Worm (Caenorhabditis elegans) whole organism, young adult: ENCODE measurements around the gene egl-13.
A peak's percentile ranks its signal among the peaks of the same experiment; 100 is the strongest.

Experiments used
- B0019.2 ChIP-seq: fragments of 200-800 bp; sonication (Bioruptor generic); conservative IDR thresholded peaks from 2 replicates; pipeline ENCODE4 v1.3.6; 2022; ENCODE audit warnings: missing genetic modification reagents, missing genetic modification characterization, missing compliant biosample characterization
- B0035.1 ChIP-seq: sonication (generic microtip); optimal IDR thresholded peaks from 2 replicates; lab custom pipeline; 2016; ENCODE audit warnings: missing genetic modification characterization, mild to moderate bottlenecking, missing compliant biosample characterization, missing genotype, missing genetic modification reagents
- B0336.3 ChIP-seq: fragments of 200-800 bp; sonication (Bioruptor generic); IDR thresholded peaks from 2 replicates; pipeline ENCODE4 v1.3.6; 2022; ENCODE audit warnings: missing genetic modification characterization, missing compliant biosample characterization
- C06A6.2 ChIP-seq: fragments of 200-800 bp; sonication (Bioruptor generic); conservative IDR thresholded peaks from 2 replicates; pipeline ENCODE4 v1.3.6; 2022; ENCODE audit warnings: missing genetic modification characterization, missing compliant biosample characterization
- F22D6.2 ChIP-seq: sonication (generic microtip); optimal IDR thresholded peaks from 2 replicates; lab custom pipeline; 2016; ENCODE audit warnings: mild to moderate bottlenecking, missing genetic modification characterization, missing compliant biosample characterization
- F52B5.7 ChIP-seq: sonication (generic microtip); optimal IDR thresholded peaks from 2 replicates; lab custom pipeline; 2016; ENCODE audit warnings: mild to moderate bottlenecking, missing genetic modification characterization, missing compliant biosample characterization
- F55B11.4 ChIP-seq: sonication (generic microtip); optimal IDR thresholded peaks from 2 replicates; lab custom pipeline; 2016; ENCODE audit warnings: missing compliant biosample characterization, missing genetic modification characterization, borderline replicate concordance; ENCODE audit not compliant: insufficient read depth
- F57A8.1 ChIP-seq: fragments of 200-800 bp; sonication (Bioruptor generic); optimal IDR thresholded peaks from 2 replicates; lab custom pipeline; 2018; ENCODE audit warnings: mild to moderate bottlenecking, missing genetic modification characterization, moderate library complexity, missing compliant biosample characterization
- K11D2.4 ChIP-seq: fragments of 200-800 bp; sonication (Bioruptor generic); IDR thresholded peaks from 2 replicates; pipeline ENCODE4 v1.3.6; 2022; ENCODE audit warnings: missing genetic modification reagents, missing genetic modification characterization, missing compliant biosample characterization
- T07F8.4 ChIP-seq: sonication (generic microtip); optimal IDR thresholded peaks from 2 replicates; lab custom pipeline; 2016; ENCODE audit warnings: mild to moderate bottlenecking, missing genetic modification characterization, moderate library complexity, missing compliant biosample characterization
- T26A5.8 ChIP-seq: sonication (generic microtip); optimal IDR thresholded peaks from 2 replicates; lab custom pipeline; 2016; ENCODE audit warnings: missing genetic modification characterization, missing compliant biosample characterization
- Y56A3A.18 ChIP-seq: fragments of 200-800 bp; sonication (Bioruptor generic); IDR thresholded peaks from 2 replicates; pipeline ENCODE4 v1.3.6; 2022; ENCODE audit warnings: missing genetic modification reagents, missing genetic modification characterization, missing compliant biosample characterization
- akir-1 ChIP-seq: fragments of 200-800 bp; sonication (Bioruptor generic); optimal IDR thresholded peaks from 2 replicates; lab custom pipeline; 2018; ENCODE audit warnings: mild to moderate bottlenecking, missing genetic modification characterization, moderate library complexity, missing compliant biosample characterization
- aptf-3 ChIP-seq: fragments of 200-800 bp; sonication (Bioruptor generic); IDR thresholded peaks from 2 replicates; pipeline ENCODE4 v1.3.6; 2022; ENCODE audit warnings: missing genetic modification characterization, missing compliant biosample characterization
- athp-1 ChIP-seq: sonication (generic microtip); optimal IDR thresholded peaks from 2 replicates; lab custom pipeline; 2017; ENCODE audit warnings: mild to moderate bottlenecking, missing genetic modification characterization, missing compliant biosample characterization
- attf-5 ChIP-seq: fragments of 200-800 bp; sonication (Bioruptor generic); optimal IDR thresholded peaks from 2 replicates; lab custom pipeline; 2018; ENCODE audit warnings: mild to moderate bottlenecking, missing genetic modification characterization, missing compliant biosample characterization
- ceh-40 ChIP-seq: fragments of 200-800 bp; sonication (Bioruptor generic); IDR thresholded peaks from 2 replicates; pipeline ENCODE4 v1.3.6; 2022; ENCODE audit warnings: missing genetic modification characterization, missing compliant biosample characterization
- ceh-91 ChIP-seq: fragments of 200-800 bp; sonication (Bioruptor generic); IDR thresholded peaks from 2 replicates; pipeline ENCODE4 v1.3.6; 2022; ENCODE audit warnings: missing genetic modification reagents, missing genetic modification characterization, missing compliant biosample characterization
- die-1 ChIP-seq: sonication (generic microtip); optimal IDR thresholded peaks from 2 replicates; lab custom pipeline; 2016; ENCODE audit warnings: missing genotype, mild to moderate bottlenecking, missing genetic modification characterization, missing compliant biosample characterization
- dox-1 ChIP-seq: fragments of 200-800 bp; sonication (Bioruptor generic); IDR thresholded peaks from 2 replicates; pipeline ENCODE4 v1.3.6; 2022; ENCODE audit warnings: missing genetic modification reagents, missing genetic modification characterization, missing compliant biosample characterization
- dpff-1 ChIP-seq: sonication (generic microtip); optimal IDR thresholded peaks from 2 replicates; lab custom pipeline; 2017; ENCODE audit warnings: mild to moderate bottlenecking, missing genetic modification characterization, missing compliant biosample characterization
- hlh-12 ChIP-seq: sonication (generic microtip); optimal IDR thresholded peaks from 2 replicates; lab custom pipeline; 2016; ENCODE audit warnings: missing genetic modification characterization, missing compliant biosample characterization
- hmg-20 ChIP-seq: fragments of 200-800 bp; sonication (Bioruptor generic); IDR thresholded peaks from 2 replicates; pipeline ENCODE4 v1.3.6; 2022; ENCODE audit warnings: missing genetic modification reagents, missing genetic modification characterization, missing compliant biosample characterization
- lag-1 ChIP-seq: fragments of 200-800 bp; sonication (Bioruptor generic); IDR thresholded peaks from 2 replicates; pipeline ENCODE4 v1.3.6; 2022; ENCODE audit warnings: missing genetic modification reagents, missing genetic modification characterization, missing compliant biosample characterization
- lin-40 ChIP-seq: sonication (generic microtip); optimal IDR thresholded peaks from 2 replicates; lab custom pipeline; 2016; ENCODE audit warnings: missing genetic modification characterization, mild to moderate bottlenecking, missing compliant biosample characterization, missing genotype, missing genetic modification reagents
- lsl-1 ChIP-seq: fragments of 200-800 bp; sonication (Bioruptor generic); optimal IDR thresholded peaks from 2 replicates; lab custom pipeline; 2018; ENCODE audit warnings: mild to moderate bottlenecking, missing genetic modification characterization, moderate library complexity, missing compliant biosample characterization
- lsy-27 ChIP-seq: sonication (generic microtip); optimal IDR thresholded peaks from 2 replicates; lab custom pipeline; 2017; ENCODE audit warnings: missing genetic modification characterization, mild to moderate bottlenecking, missing compliant biosample characterization, antibody characterized with exemption, missing genotype, borderline replicate concordance; ENCODE audit not compliant: insufficient read depth
- madf-3 ChIP-seq: fragments of 200-800 bp; sonication (Bioruptor generic); IDR thresholded peaks from 2 replicates; pipeline ENCODE4 v1.3.6; 2022; ENCODE audit warnings: missing genetic modification reagents, missing genetic modification characterization, missing compliant biosample characterization
- madf-8 ChIP-seq: fragments of 200-800 bp; sonication (Bioruptor generic); conservative IDR thresholded peaks from 2 replicates; pipeline ENCODE4 v1.3.6; 2022; ENCODE audit warnings: missing genetic modification reagents, missing genetic modification characterization, missing compliant biosample characterization
- nfya-1 ChIP-seq: sonication (generic microtip); optimal IDR thresholded peaks from 2 replicates; lab custom pipeline; 2017; ENCODE audit warnings: antibody characterized with exemption, missing compliant biosample characterization, missing genetic modification characterization, borderline replicate concordance; ENCODE audit not compliant: insufficient read depth
- nfya-2 ChIP-seq: fragments of 200-800 bp; sonication (Bioruptor generic); IDR thresholded peaks from 2 replicates; pipeline ENCODE4 v1.3.6; 2022; ENCODE audit warnings: missing genetic modification reagents, missing genetic modification characterization, missing compliant biosample characterization
- nhr-179 ChIP-seq: sonication (generic microtip); optimal IDR thresholded peaks from 2 replicates; lab custom pipeline; 2016; ENCODE audit warnings: mild to moderate bottlenecking, missing genetic modification characterization, missing compliant biosample characterization
- nhr-80 ChIP-seq: sonication (generic microtip); optimal IDR thresholded peaks from 2 replicates; lab custom pipeline; 2016; ENCODE audit warnings: missing genetic modification characterization, missing compliant biosample characterization
- pbrm-1 ChIP-seq: fragments of 200-800 bp; sonication (Bioruptor generic); IDR thresholded peaks from 2 replicates; pipeline ENCODE4 v1.3.6; 2022; ENCODE audit warnings: missing genetic modification reagents, missing genetic modification characterization, missing compliant biosample characterization
- pha-4 ChIP-seq: fragments of 150-350 bp; sonication (generic microtip); optimal IDR thresholded peaks from 2 replicates; lab custom pipeline; 2014; ENCODE audit warnings: missing biosample characterization, missing genetic modification reagents, missing genetic modification characterization
- rcor-1 ChIP-seq: fragments of 200-800 bp; sonication (Bioruptor generic); IDR thresholded peaks from 2 replicates; pipeline ENCODE4 v1.3.6; 2022; ENCODE audit warnings: missing genetic modification reagents, missing genetic modification characterization, missing compliant biosample characterization
- snpc-3.4 ChIP-seq: sonication (generic microtip); optimal IDR thresholded peaks from 2 replicates; lab custom pipeline; 2017; ENCODE audit warnings: missing genetic modification characterization, mild to moderate bottlenecking, missing compliant biosample characterization, antibody characterized with exemption, moderate library complexity, missing genotype, missing genetic modification reagents
- ztf-18 ChIP-seq: sonication (generic microtip); optimal IDR thresholded peaks from 2 replicates; lab custom pipeline; 2016; ENCODE audit warnings: missing genotype, mild to moderate bottlenecking, missing genetic modification characterization, missing compliant biosample characterization
- ztf-25 ChIP-seq: fragments of 200-800 bp; sonication (Bioruptor generic); IDR thresholded peaks from 2 replicates; pipeline ENCODE4 v1.3.6; 2022; ENCODE audit warnings: missing genetic modification reagents, missing genetic modification characterization, missing compliant biosample characterization
- ztf-26 ChIP-seq: sonication (generic microtip); optimal IDR thresholded peaks from 2 replicates; lab custom pipeline; 2017; ENCODE audit warnings: missing genetic modification characterization, missing compliant biosample characterization
- ztf-28 ChIP-seq: fragments of 200-800 bp; sonication (Bioruptor generic); IDR thresholded peaks from 2 replicates; pipeline ENCODE4 v1.3.6; 2022; ENCODE audit warnings: missing genetic modification reagents, missing genetic modification characterization, missing compliant biosample characterization
- ztf-3 ChIP-seq: fragments of 200-800 bp; sonication (Bioruptor generic); optimal IDR thresholded peaks from 2 replicates; lab custom pipeline; 2018; ENCODE audit warnings: mild to moderate bottlenecking, missing genetic modification characterization, missing compliant biosample characterization

egl-13 gene

ce11 chrX:5696197-5696596, 32.6 kb downstream of the egl-13 start (continued):
- TF ChIP-seq ztf-25 (GFP tag; lab: Robert Waterston, UW) (no peak), nfya-1 (tag; lab: Kevin White, UChicago) (no peak), Y56A3A.18 (GFP tag; lab: Robert Waterston, UW) (no peak), hmg-20 (GFP tag; lab: Robert Waterston, UW) (no peak), ztf-26 (tag; lab: Kevin White, UChicago) (no peak), nhr-80 (tag; lab: Kevin White, UChicago) (peak; percentile 93), pbrm-1 (0 out of 2 replicates have a peak, but pooled peaks have one; percentile 14), die-1 (no peak), lag-1 (GFP tag; lab: Robert Waterston, UW) (no peak), B0336.3 (peak; percentile 63; the same call in 1 of the 2 replicates), F55B11.4 (no peak), dox-1 (peak; percentile 72), dpff-1 (tag; lab: Kevin White, UChicago) (no peak), pha-4 (no peak), F52B5.7 (tag; lab: Kevin White, UChicago) (no peak), akir-1 (GFP tag; lab: Kevin White, UChicago) (no peak), T07F8.4 (tag; lab: Kevin White, UChicago) (no peak), aptf-3 (GFP tag; lab: Robert Waterston, UW) (no peak), K11D2.4 (GFP tag; lab: Robert Waterston, UW) (peak; percentile 49), athp-1 (tag; lab: Kevin White, UChicago) (no peak), ceh-40 (GFP tag; lab: Robert Waterston, UW) (no peak), attf-5 (GFP tag; lab: Kevin White, UChicago) (peak; percentile 30), madf-3 (no peak), nhr-179 (tag; lab: Kevin White, UChicago) (no peak), lsl-1 (GFP tag; lab: Kevin White, UChicago) (no peak), snpc-3.4 (tag; lab: Kevin White, UChicago) (no peak), B0019.2 (GFP tag; lab: Robert Waterston, UW) (no peak), ceh-91 (GFP tag; lab: Robert Waterston, UW) (no peak), lsy-27 (tag; lab: Kevin White, UChicago) (no peak), T26A5.8 (tag; lab: Kevin White, UChicago) (no peak), nfya-2 (GFP tag; lab: Robert Waterston, UW) (no peak), C06A6.2 (GFP tag; lab: Robert Waterston, UW) (0 out of 2 replicates have a peak, but pooled peaks have one; percentile 38), madf-8 (GFP tag; lab: Robert Waterston, UW) (no peak)

ce11 chrX:5697208-5697607, 33.6 kb downstream of the egl-13 start, which contains the start of gene W01C8.5:
Gene W01C8.5 (minus strand): TSS chrX:5697308.
- no peak for TF ChIP-seq F22D6.2 (tag; lab: Kevin White, UChicago)
- no peak for TF ChIP-seq lin-40
- no peak for TF ChIP-seq ztf-25 (GFP tag; lab: Robert Waterston, UW)
- TF ChIP-seq B0035.1 (tag; lab: Kevin White, UChicago): no peak

- no peak for TF ChIP-seq ztf-28 (GFP tag; lab: Robert Waterston, UW)
- no peak for TF ChIP-seq T26A5.8 (tag; lab: Kevin White, UChicago)
- TF ChIP-seq F57A8.1: no peak
- TF ChIP-seq hlh-12 (tag; lab: Kevin White, UChicago): no peak
- no peak for TF ChIP-seq rcor-1 (GFP tag; lab: Robert Waterston, UW)
- no peak for TF ChIP-seq F52B5.7 (tag; lab: Kevin White, UChicago)
- no peak for TF ChIP-seq ztf-18 (tag; lab: Kevin White, UChicago)
- no peak for TF ChIP-seq nfya-1 (tag; lab: Kevin White, UChicago)
- no peak for TF ChIP-seq ztf-3
- TF ChIP-seq, all 124 proteins: peak for 0
Observed at ce11 chrX:5698419-5698818, 34.8 kb downstream of the egl-13 start.
